Worm (Caenorhabditis elegans) whole organism, mixed stage, embryonic: ENCODE measurements around the gene Y76B12C.9.

ENCODE experiments used
- M03D4.4 ChIP-seq: sonication (generic microtip); optimal IDR thresholded peaks from 2 replicates; lab custom pipeline; 2017; ENCODE audit warnings: mild to moderate bottlenecking, missing genetic modification characterization, missing compliant biosample characterization
- bed-3 ChIP-seq: fragments of 200-800 bp; sonication (Bioruptor generic); optimal IDR thresholded peaks from 3 replicates; lab custom pipeline; 2018; ENCODE audit warnings: mild to moderate bottlenecking, missing genetic modification characterization, moderate library complexity, missing compliant biosample characterization
- blmp-1 ChIP-seq: fragments of 150-350 bp; optimal IDR thresholded peaks from 2 replicates; lab custom pipeline; 2014; ENCODE audit warnings: missing biosample characterization, missing genetic modification characterization
- ceh-39 ChIP-seq: fragments of 150-350 bp; optimal IDR thresholded peaks from 2 replicates; lab custom pipeline; 2014; ENCODE audit warnings: missing biosample characterization, missing genetic modification characterization
- ceh-43 ChIP-seq: fragments of 200-800 bp; sonication (Bioruptor generic); optimal IDR thresholded peaks from 2 replicates; lab custom pipeline; 2018; ENCODE audit warnings: mild to moderate bottlenecking, missing genetic modification characterization, moderate library complexity, missing compliant biosample characterization
- ceh-83 ChIP-seq: fragments of 200-800 bp; sonication (Bioruptor generic); optimal IDR thresholded peaks from 2 replicates; lab custom pipeline; 2018; ENCODE audit warnings: mild to moderate bottlenecking, missing genetic modification characterization, missing compliant biosample characterization
- ces-1 ChIP-seq: fragments of 150-350 bp; optimal IDR thresholded peaks from 2 replicates; lab custom pipeline; 2014; ENCODE audit warnings: missing biosample characterization, missing genetic modification reagents, missing genetic modification characterization
- cnd-1 ChIP-seq: fragments of 200-800 bp; sonication (Bioruptor generic); optimal IDR thresholded peaks from 2 replicates; lab custom pipeline; 2018; ENCODE audit warnings: mild to moderate bottlenecking, missing genetic modification characterization, missing compliant biosample characterization
- drap-1 ChIP-seq: fragments of 200-800 bp; sonication (Bioruptor generic); optimal IDR thresholded peaks from 3 replicates; lab custom pipeline; 2018; ENCODE audit warnings: mild to moderate bottlenecking, missing genetic modification characterization, missing compliant biosample characterization
- elt-1 ChIP-seq: sonication (generic microtip); optimal IDR thresholded peaks from 2 replicates; lab custom pipeline; 2017; ENCODE audit warnings: missing genetic modification characterization, mild to moderate bottlenecking, missing compliant biosample characterization, antibody characterized with exemption, moderate library complexity, borderline replicate concordance; ENCODE audit not compliant: insufficient read depth
- elt-3 ChIP-seq: fragments of 150-350 bp; optimal IDR thresholded peaks from 2 replicates; lab custom pipeline; 2014; ENCODE audit warnings: missing biosample characterization, missing genetic modification characterization
- flh-1 ChIP-seq: fragments of 200-800 bp; sonication (Bioruptor generic); optimal IDR thresholded peaks from 2 replicates; lab custom pipeline; 2018; ENCODE audit warnings: mild to moderate bottlenecking, missing genetic modification characterization, moderate library complexity, missing compliant biosample characterization
- ham-2 ChIP-seq: fragments of 200-800 bp; sonication (Bioruptor generic); optimal IDR thresholded peaks from 2 replicates; lab custom pipeline; 2018; ENCODE audit warnings: mild to moderate bottlenecking, missing genetic modification characterization, missing compliant biosample characterization
- hlh-1 ChIP-seq: fragments of 150-350 bp; optimal IDR thresholded peaks from 2 replicates; lab custom pipeline; 2014; ENCODE audit warnings: missing biosample characterization, missing genetic modification reagents, missing genetic modification characterization
- lin-13 ChIP-seq: fragments of 150-350 bp; optimal IDR thresholded peaks from 2 replicates; lab custom pipeline; 2014; ENCODE audit warnings: missing biosample characterization, missing genetic modification characterization
- lin-32 ChIP-seq: fragments of 200-800 bp; sonication (Bioruptor generic); optimal IDR thresholded peaks from 2 replicates; lab custom pipeline; 2018; ENCODE audit warnings: mild to moderate bottlenecking, missing genetic modification characterization, missing compliant biosample characterization
- lsy-2 ChIP-seq: fragments of 150-350 bp; optimal IDR thresholded peaks from 2 replicates; lab custom pipeline; 2014; ENCODE audit warnings: missing biosample characterization, missing genetic modification characterization
- mab-5 ChIP-seq: fragments of 150-350 bp; optimal IDR thresholded peaks from 2 replicates; lab custom pipeline; 2014; ENCODE audit warnings: missing biosample characterization, missing genetic modification characterization
- mep-1 ChIP-seq: fragments of 150-350 bp; optimal IDR thresholded peaks from 2 replicates; lab custom pipeline; 2017; ENCODE audit warnings: missing biosample characterization, missing genetic modification reagents, missing genetic modification characterization, inconsistent platforms
- mls-2 ChIP-seq: sonication (generic microtip); optimal IDR thresholded peaks from 2 replicates; lab custom pipeline; 2016; ENCODE audit warnings: mild to moderate bottlenecking, missing genetic modification characterization, moderate library complexity, missing compliant biosample characterization
- nhr-12 ChIP-seq: fragments of 150-350 bp; optimal IDR thresholded peaks from 2 replicates; lab custom pipeline; 2014; ENCODE audit warnings: missing biosample characterization, missing genetic modification characterization
- nhr-2 ChIP-seq: fragments of 150-350 bp; optimal IDR thresholded peaks from 2 replicates; lab custom pipeline; 2014; ENCODE audit warnings: missing biosample characterization, missing genetic modification characterization
- nhr-237 ChIP-seq: fragments of 150-350 bp; optimal IDR thresholded peaks from 2 replicates; lab custom pipeline; 2014; ENCODE audit warnings: missing biosample characterization, missing genetic modification characterization
- nhr-28 ChIP-seq: fragments of 150-350 bp; optimal IDR thresholded peaks from 2 replicates; lab custom pipeline; 2014; ENCODE audit warnings: missing biosample characterization, missing genetic modification characterization
- nhr-76 ChIP-seq: sonication (generic microtip); optimal IDR thresholded peaks from 2 replicates; lab custom pipeline; 2017; ENCODE audit warnings: missing biosample characterization, missing genetic modification characterization
- pha-4 ChIP-seq: fragments of 150-350 bp; optimal IDR thresholded peaks from 2 replicates; lab custom pipeline; 2018; ENCODE audit warnings: missing biosample characterization, missing genetic modification reagents, missing genetic modification characterization
- sem-2 ChIP-seq: fragments of 200-800 bp; sonication (Bioruptor generic); optimal IDR thresholded peaks from 2 replicates; lab custom pipeline; 2018; ENCODE audit warnings: mild to moderate bottlenecking, missing genetic modification characterization, missing compliant biosample characterization
- snpc-4 ChIP-seq: fragments of 150-350 bp; optimal IDR thresholded peaks from 2 replicates; lab custom pipeline; 2014; ENCODE audit warnings: missing biosample characterization, missing genetic modification characterization
- sptf-1 ChIP-seq: sonication (generic microtip); optimal IDR thresholded peaks from 2 replicates; lab custom pipeline; 2017; ENCODE audit warnings: mild to moderate bottlenecking, missing genetic modification characterization, moderate library complexity, missing compliant biosample characterization
- tbx-8 ChIP-seq: fragments of 200-800 bp; sonication (Bioruptor generic); optimal IDR thresholded peaks from 2 replicates; lab custom pipeline; 2018; ENCODE audit warnings: mild to moderate bottlenecking, missing genetic modification characterization, moderate library complexity, missing compliant biosample characterization
- unc-120 ChIP-seq: sonication (generic microtip); optimal IDR thresholded peaks from 2 replicates; lab custom pipeline; 2017; ENCODE audit warnings: missing genetic modification characterization, missing compliant biosample characterization; ENCODE audit not compliant: poor library complexity, severe bottlenecking
- unc-39 ChIP-seq: fragments of 150-350 bp; optimal IDR thresholded peaks from 2 replicates; lab custom pipeline; 2014; ENCODE audit warnings: missing biosample characterization, missing genetic modification characterization
- unc-62 ChIP-seq: fragments of 150-350 bp; optimal IDR thresholded peaks from 2 replicates; lab custom pipeline; 2014; ENCODE audit warnings: missing biosample characterization, missing genetic modification reagents, missing genetic modification characterization
- zip-8 ChIP-seq: fragments of 150-350 bp; optimal IDR thresholded peaks from 2 replicates; lab custom pipeline; 2014; ENCODE audit warnings: missing biosample characterization, missing genetic modification characterization
- ztf-11 ChIP-seq: fragments of 150-350 bp; optimal IDR thresholded peaks from 2 replicates; lab custom pipeline; 2014; ENCODE audit warnings: missing biosample characterization, missing genetic modification characterization

Y76B12C.9 gene

DNA sequence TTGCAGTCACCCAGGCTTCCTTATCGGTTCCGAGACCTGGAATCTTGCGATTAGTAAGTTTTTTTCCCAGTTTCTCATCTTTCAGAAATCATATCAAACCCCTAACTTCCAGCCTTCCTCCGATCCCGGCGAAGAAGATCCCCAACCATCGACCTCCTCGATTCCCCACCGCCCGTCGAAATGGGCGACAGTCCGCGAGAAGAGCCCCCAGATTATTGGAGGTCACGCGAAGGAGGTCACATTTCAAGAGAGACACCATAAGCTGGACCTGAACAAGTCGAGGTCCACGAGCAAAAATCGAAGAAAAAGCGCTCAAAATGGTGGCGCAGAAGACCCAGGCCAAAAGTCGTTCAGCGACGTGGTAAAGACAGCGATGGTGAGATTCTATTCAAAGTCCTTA is 623 bp upstream of the Y76B12C.9 start:
- no peak for TF ChIP-seq pha-4
- no peak for TF ChIP-seq tbx-8 (GFP tag; lab: Kevin White, UChicago)
- TF ChIP-seq unc-39: no peak
- no peak for TF ChIP-seq sptf-1 (tag; lab: Kevin White, UChicago)
- no peak for TF ChIP-seq ztf-11 (tag; lab: Kevin White, UChicago)
- TF ChIP-seq lin-13: no peak
- TF ChIP-seq ham-2 (GFP tag; lab: Kevin White, UChicago): no peak
- TF ChIP-seq unc-120 (tag; lab: Kevin White, UChicago): no peak
- TF ChIP-seq ces-1 (GFP tag; lab: Kevin White, UChicago): no peak
- no peak for TF ChIP-seq elt-1 (tag; lab: Kevin White, UChicago)
- TF ChIP-seq mls-2 (tag; lab: Kevin White, UChicago): no peak
- no peak for TF ChIP-seq unc-62 (GFP tag; lab: Kevin White, UChicago)
- no peak for TF ChIP-seq M03D4.4 (tag; lab: Kevin White, UChicago)
- TF ChIP-seq mep-1 (tag; lab: Kevin White, UChicago): no peak
- no peak for TF ChIP-seq nhr-12 (tag; lab: Kevin White, UChicago)
- no peak for TF ChIP-seq lin-32 (GFP tag; lab: Kevin White, UChicago)
- TF ChIP-seq snpc-4: no peak
- TF ChIP-seq nhr-28 (tag; lab: Kevin White, UChicago): no peak
- no peak for TF ChIP-seq cnd-1 (tag; lab: Kevin White, UChicago)
- TF ChIP-seq nhr-76: no peak
- TF ChIP-seq, all 35 proteins: peak for 0

ce11 chrIV:2032946-2033411 is 3.9 kb downstream of the Y76B12C.9 start, which contains the start of gene cpsf-1:
cpsf-1 (minus strand) TSS chrIV:2032996.
- TF ChIP-seq nhr-2 (tag; lab: Kevin White, UChicago) (no peak), nhr-12 (tag; lab: Kevin White, UChicago) (no peak), unc-120 (tag; lab: Kevin White, UChicago) (no peak), ces-1 (GFP tag; lab: Kevin White, UChicago) (peak; percentile 69), ztf-11 (tag; lab: Kevin White, UChicago) (no peak), hlh-1 (tag; lab: Kevin White, UChicago) (peak; percentile 44), nhr-28 (tag; lab: Kevin White, UChicago) (no peak), unc-39 (no peak), mls-2 (tag; lab: Kevin White, UChicago) (peak; percentile 46), nhr-237 (tag; lab: Kevin White, UChicago) (peak; percentile 76), M03D4.4 (tag; lab: Kevin White, UChicago) (peak; percentile 60), zip-8 (no peak), flh-1 (no peak), ceh-43 (GFP tag; lab: Kevin White, UChicago) (no peak), snpc-4 (no peak), bed-3 (GFP tag; lab: Kevin White, UChicago) (peak; percentile 12), mab-5 (tag; lab: Kevin White, UChicago) (no peak), lin-13 (peak; percentile 78), nhr-76 (no peak), unc-62 (GFP tag; lab: Kevin White, UChicago) (no peak), sptf-1 (tag; lab: Kevin White, UChicago) (peak; percentile 74), lsy-2 (tag; lab: Kevin White, UChicago) (peak; percentile 75), cnd-1 (tag; lab: Kevin White, UChicago) (peak; percentile 37), ceh-39 (tag; lab: Kevin White, UChicago) (peak; percentile 82), tbx-8 (GFP tag; lab: Kevin White, UChicago) (no peak), elt-1 (tag; lab: Kevin White, UChicago) (no peak), sem-2 (GFP tag; lab: Kevin White, UChicago) (no peak), elt-3 (tag; lab: Kevin White, UChicago) (no peak), pha-4 (peak; percentile 92), ceh-83 (GFP tag; lab: Kevin White, UChicago) (peak; percentile 67), lin-32 (GFP tag; lab: Kevin White, UChicago) (peak; percentile 3), mep-1 (tag; lab: Kevin White, UChicago) (peak; percentile 93), ham-2 (GFP tag; lab: Kevin White, UChicago) (no peak), drap-1 (peak; percentile 29), blmp-1 (tag; lab: Kevin White, UChicago) (no peak)

DNA sequence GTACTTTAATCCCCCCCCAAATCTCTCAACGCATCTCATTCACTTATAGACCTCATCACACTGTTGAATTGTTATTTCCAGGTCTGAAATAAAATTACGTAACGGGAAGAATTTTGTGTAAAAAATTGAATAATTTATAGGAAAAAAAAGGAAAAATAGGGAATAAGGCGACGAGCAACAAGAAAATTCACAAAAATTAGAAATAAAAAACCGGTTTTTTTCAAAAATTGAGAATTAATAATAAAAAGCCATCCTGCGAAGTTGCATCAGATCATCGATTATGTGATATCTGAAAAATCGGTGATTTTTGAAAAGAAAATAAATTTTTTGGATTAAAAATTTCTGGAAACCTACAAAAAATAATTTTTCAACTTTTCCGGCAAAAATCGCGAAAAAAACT is 28.0 kb downstream of the Y76B12C.9 start:
- TF ChIP-seq unc-62 (GFP tag; lab: Kevin White, UChicago) (no peak), mab-5 (tag; lab: Kevin White, UChicago) (no peak), ceh-43 (GFP tag; lab: Kevin White, UChicago) (no peak), ztf-11 (tag; lab: Kevin White, UChicago) (no peak), nhr-28 (tag; lab: Kevin White, UChicago) (no peak), elt-1 (tag; lab: Kevin White, UChicago) (no peak), tbx-8 (GFP tag; lab: Kevin White, UChicago) (no peak), pha-4 (no peak), unc-39 (no peak), bed-3 (GFP tag; lab: Kevin White, UChicago) (no peak), ces-1 (GFP tag; lab: Kevin White, UChicago) (no peak), nhr-237 (tag; lab: Kevin White, UChicago) (no peak)
